Fruit fly (Drosophila melanogaster): Measurements from ENCODE around the gene Daao2.

Daao2 gene

dm6 chr2L:6787029-6787972, 15.5 kb upstream of the Daao2 start (continued):
- peak; percentile 81 for TF ChIP-seq CG7987 (GFP tag; optimal IDR thresholded peaks at IDR 0.05)
- peak; percentile 87 for TF ChIP-seq CG10267 (tag; optimal IDR thresholded peaks at IDR 0.05)
- peak; percentile 89 for TF ChIP-seq pros (GFP tag; optimal IDR thresholded peaks at IDR 0.05)
- TF ChIP-seq CG31388 (GFP tag; optimal IDR thresholded peaks at IDR 0.05), result peak; percentile 88
- TF ChIP-seq HLHmδ (GFP tag; optimal IDR thresholded peaks at IDR 0.05), result no peak
- no peak for TF ChIP-seq stwl (tag; optimal IDR thresholded peaks at IDR 0.05)
- TF ChIP-seq CG11696 (GFP tag; IDR thresholded peaks at IDR 0.05), result peak; percentile 96
- peak; percentile 73 for TF ChIP-seq CG11247 (GFP tag; IDR thresholded peaks at IDR 0.05)
- TF ChIP-seq D19B (GFP tag; optimal IDR thresholded peaks at IDR 0.05), result peak; percentile 89
- TF ChIP-seq crol (GFP tag; IDR thresholded peaks at IDR 0.05), result peak; percentile 97
- TF ChIP-seq Hey (tag; optimal IDR thresholded peaks at IDR 0.05), result peak; percentile 78
- TF ChIP-seq sqz (GFP tag; optimal IDR thresholded peaks at IDR 0.05), result peak; percentile 88
- peak; percentile 96 for TF ChIP-seq grau (tag; optimal IDR thresholded peaks at IDR 0.05)
- peak; percentile 98 for TF ChIP-seq CG2678 (tag; optimal IDR thresholded peaks at IDR 0.05)
- TF ChIP-seq CG12744 (GFP tag; optimal IDR thresholded peaks at IDR 0.05), result peak; percentile 95
- TF ChIP-seq CG16863 (GFP tag; optimal IDR thresholded peaks at IDR 0.05), result peak; percentile 97
- no peak for TF ChIP-seq Dref (GFP tag; IDR thresholded peaks at IDR 0.05)
- peak; percentile 93 for TF ChIP-seq CG30431 (GFP tag; optimal IDR thresholded peaks at IDR 0.05)
- TF ChIP-seq CG2712 (tag; optimal IDR thresholded peaks at IDR 0.05), result peak; percentile 95
- TF ChIP-seq Mad (GFP tag; optimal IDR thresholded peaks at IDR 0.05), result peak; percentile 92
- peak; percentile 92 for TF ChIP-seq CG7372 (GFP tag; IDR thresholded peaks at IDR 0.05)
- TF ChIP-seq CG18619 (GFP tag; optimal IDR thresholded peaks at IDR 0.05), result peak; percentile 97
- peak; percentile 64 for TF ChIP-seq CG17802 (tag; optimal IDR thresholded peaks at IDR 0.05)
- TF ChIP-seq CG8359 (GFP tag; optimal IDR thresholded peaks at IDR 0.05; ENCODE audit: borderline replicate concordance), result peak; percentile 88
- peak; percentile 70 for TF ChIP-seq B-H2 (GFP tag; optimal IDR thresholded peaks at IDR 0.05)
- TF ChIP-seq aop (GFP tag; IDR thresholded peaks at IDR 0.05), result no peak; the same call in 1 of the 2 replicates
- TF ChIP-seq gsb-n (tag; optimal IDR thresholded peaks at IDR 0.05), result peak; percentile 89
- TF ChIP-seq CG9932 (GFP tag; IDR thresholded peaks at IDR 0.05), result peak; percentile 84
- TF ChIP-seq CG4820 (GFP tag; optimal IDR thresholded peaks at IDR 0.05), result peak; percentile 92
- TF ChIP-seq CG10543 (GFP tag; optimal IDR thresholded peaks at IDR 0.05), result peak; percentile 97
- TF ChIP-seq Bteb2 (GFP tag; optimal IDR thresholded peaks at IDR 0.05), result peak; percentile 94
- peak; percentile 91 for TF ChIP-seq caup (GFP tag; optimal IDR thresholded peaks at IDR 0.05; ENCODE audit: severe bottlenecking)
- peak; percentile 38 to 75 for TF ChIP-seq crp (GFP tag; optimal IDR thresholded peaks at IDR 0.05)
- TF ChIP-seq CG10274 (GFP tag; optimal IDR thresholded peaks at IDR 0.05), result peak; percentile 90
- TF ChIP-seq so (GFP tag; IDR thresholded peaks at IDR 0.05), result peak; percentile 82; the same call in 2 of the 3 replicates
- peak; percentile 93 for TF ChIP-seq jing (GFP tag; optimal IDR thresholded peaks at IDR 0.05)
- peak; percentile 94 for TF ChIP-seq z (GFP tag; IDR thresholded peaks at IDR 0.05)
- peak; percentile 95 for TF ChIP-seq Atf3 (GFP tag; optimal IDR thresholded peaks at IDR 0.05)
- peak; percentile 86 for TF ChIP-seq CG2202 (tag; optimal IDR thresholded peaks at IDR 0.05)
- peak; percentile 59 for TF ChIP-seq CG1024 (GFP tag; IDR thresholded peaks at IDR 0.05)
- peak; percentile 84 for TF ChIP-seq Nf-YB (GFP tag; optimal IDR thresholded peaks at IDR 0.05)
- peak; percentile 89 for TF ChIP-seq Blimp-1 (GFP tag; optimal IDR thresholded peaks at IDR 0.05)
- TF ChIP-seq CG9797 (GFP tag; optimal IDR thresholded peaks at IDR 0.05), result peak; percentile 10
- TF ChIP-seq esg (GFP tag; conservative IDR thresholded peaks at IDR 0.05), result peak; percentile 90
- peak; percentile 86 for TF ChIP-seq CG32532 (GFP tag; IDR thresholded peaks at IDR 0.05)
- peak; percentile 89 for TF ChIP-seq CG4282 (GFP tag; optimal IDR thresholded peaks at IDR 0.05)
- TF ChIP-seq psq (GFP tag; optimal IDR thresholded peaks at IDR 0.05), result peak; percentile 74
- peak; percentile 75 for TF ChIP-seq H15 (GFP tag; IDR thresholded peaks at IDR 0.05)

All from whole organism, embryonic.